Fruit fly (Drosophila melanogaster): ENCODE measurements around the gene stwl.

DNA sequence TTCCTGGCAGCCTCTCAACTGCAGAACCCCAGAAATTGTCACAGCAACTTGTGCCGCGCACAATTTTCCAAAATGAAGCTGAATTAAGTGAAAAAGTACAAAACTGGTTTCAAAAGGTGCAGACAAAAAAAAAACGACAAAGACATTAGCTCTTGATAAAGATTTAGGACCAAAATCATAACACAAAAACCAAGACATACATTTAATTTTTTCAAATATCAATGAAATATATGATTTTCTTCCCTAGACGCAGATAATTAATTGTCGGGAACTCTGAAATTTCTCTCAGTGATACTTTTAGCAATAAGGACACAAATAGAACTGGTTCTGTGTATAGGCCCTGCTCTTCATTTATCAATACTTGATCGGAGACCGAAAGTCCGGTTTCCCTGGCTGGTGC lies 45.0 kb downstream of the stwl start:
- TF ChIP-seq CG5204 (GFP tag; optimal IDR thresholded peaks at IDR 0.05) (no peak), CG12768 (GFP tag; optimal IDR thresholded peaks at IDR 0.05) (no peak), bab1 (GFP tag; optimal IDR thresholded peaks at IDR 0.05) (no peak), CG11617 (GFP tag; optimal IDR thresholded peaks at IDR 0.05) (no peak), kay (GFP tag; ENCODE audit: borderline replicate concordance) (no peak), CG33017 (tag; optimal IDR thresholded peaks at IDR 0.05) (no peak)

Data from whole organism, adult.